Worm (Caenorhabditis elegans): ENCODE results near the gene Y37E11AL.1.

The Y37E11AL.1 gene

DNA sequence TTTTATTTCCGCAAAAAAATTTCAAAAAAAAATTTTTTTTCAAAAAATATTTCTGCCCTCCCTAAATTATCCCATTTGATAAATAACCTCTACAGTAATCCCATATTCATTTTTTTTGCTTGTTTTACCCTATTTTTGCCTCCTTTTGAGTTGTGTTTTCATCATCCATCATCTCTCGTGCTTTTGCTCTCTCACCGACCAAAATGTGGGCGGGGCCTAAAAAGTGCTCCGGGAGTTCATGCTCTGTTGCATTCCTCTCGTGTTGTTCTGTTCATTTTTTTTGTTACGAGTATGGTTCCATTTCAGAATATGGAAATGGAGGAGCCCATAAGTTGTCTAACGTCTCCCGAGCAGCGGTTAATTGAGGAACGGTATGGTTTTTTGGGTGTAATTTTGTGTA, at the start of gene Y37E11AL.1:
Gene Y37E11AL.1 (plus strand): TSS at position 301 of the 400 bp plus-strand sequence.
- TF ChIP-seq hlh-30 (tag; optimal IDR thresholded peaks at IDR 0.05; ENCODE audit: insufficient read depth) (no peak), ttx-3 (tag; optimal IDR thresholded peaks at IDR 0.05) (no peak), ceh-2 (tag; optimal IDR thresholded peaks at IDR 0.05) (no peak), ceh-34 (tag; optimal IDR thresholded peaks at IDR 0.05) (no peak), ceh-48 (tag; optimal IDR thresholded peaks at IDR 0.05) (no peak), ceh-24 (tag; optimal IDR thresholded peaks at IDR 0.05) (no peak), lim-6 (tag; optimal IDR thresholded peaks at IDR 0.05) (no peak), fax-1 (tag; optimal IDR thresholded peaks at IDR 0.05) (no peak), C38D4.7 (GFP tag; optimal IDR thresholded peaks at IDR 0.05) (no peak), ets-4 (tag; optimal IDR thresholded peaks at IDR 0.05) (no peak), gmeb-2 (tag; optimal IDR thresholded peaks at IDR 0.05) (no peak), dve-1 (tag; optimal IDR thresholded peaks at IDR 0.05) (no peak), sdc-2 (tag; optimal IDR thresholded peaks at IDR 0.05) (no peak)

DNA sequence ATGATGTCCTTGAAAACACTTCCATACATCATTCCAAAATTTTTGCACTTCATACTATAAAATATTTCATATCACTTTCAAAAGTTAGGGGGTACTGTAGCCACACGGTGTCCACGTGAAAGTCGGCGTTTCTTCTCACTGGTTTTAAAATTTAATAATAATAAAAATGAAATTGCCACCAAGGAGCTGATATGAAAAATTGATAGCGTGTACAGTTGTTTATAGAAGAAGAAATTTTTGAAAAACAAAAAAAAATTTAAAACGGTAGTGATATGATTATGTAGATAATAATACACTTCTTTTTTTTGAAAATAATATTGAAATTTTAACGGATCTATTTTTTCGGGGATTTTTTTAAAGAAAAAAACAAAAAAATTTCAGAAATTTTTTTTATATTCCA, 49.3 kb upstream of the Y37E11AL.1 start:
- no peak for TF ChIP-seq nhr-11 (tag; optimal IDR thresholded peaks at IDR 0.05)
- TF ChIP-seq ceh-48 (tag; optimal IDR thresholded peaks at IDR 0.05): no peak
- TF ChIP-seq unc-3 (GFP tag; conservative IDR thresholded peaks at IDR 0.05): no peak
- TF ChIP-seq unc-3 (tag; optimal IDR thresholded peaks at IDR 0.05): no peak
- TF ChIP-seq elt-2 (tag; optimal IDR thresholded peaks at IDR 0.05): no peak
- no peak for TF ChIP-seq eyg-1 (tag; optimal IDR thresholded peaks at IDR 0.05)
- no peak for TF ChIP-seq npax-4 (tag; optimal IDR thresholded peaks at IDR 0.05)
- TF ChIP-seq sdc-2 (tag; optimal IDR thresholded peaks at IDR 0.05): no peak
- no peak for TF ChIP-seq pha-2 (tag; optimal IDR thresholded peaks at IDR 0.05)
- TF ChIP-seq ceh-30 (tag; optimal IDR thresholded peaks at IDR 0.05): no peak

DNA sequence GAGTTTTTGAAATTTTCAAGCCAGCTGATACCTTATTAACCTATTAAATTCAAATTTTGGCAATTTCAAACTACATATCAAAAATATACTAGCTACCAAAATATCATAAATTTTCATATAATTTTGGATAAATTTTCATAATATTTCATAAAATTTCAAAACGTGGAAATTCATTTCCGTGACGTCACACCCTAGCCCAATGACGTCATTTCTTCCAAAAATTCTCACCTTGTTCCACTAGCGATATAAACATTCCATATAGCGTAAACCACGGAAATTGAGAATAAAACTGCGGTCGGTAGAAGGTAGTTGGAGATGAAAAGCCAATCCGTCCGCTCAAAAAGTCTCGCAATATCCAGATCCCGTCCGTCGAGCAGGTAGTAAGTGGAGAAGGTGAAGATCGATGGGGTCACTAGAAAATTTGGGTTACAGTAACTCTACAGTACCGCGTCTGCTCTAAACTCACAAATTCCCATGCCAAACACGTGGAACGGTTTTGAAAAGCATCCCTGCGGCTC, 48.1 kb upstream of the Y37E11AL.1 start:
- TF ChIP-seq mec-3 (tag; optimal IDR thresholded peaks at IDR 0.05; ENCODE audit: borderline replicate concordance): no peak
- TF ChIP-seq zip-5 (tag; optimal IDR thresholded peaks at IDR 0.05): no peak
- TF ChIP-seq fax-1 (tag; optimal IDR thresholded peaks at IDR 0.05): no peak
- no peak for TF ChIP-seq sox-4 (tag; optimal IDR thresholded peaks at IDR 0.05)
- TF ChIP-seq hlh-15 (tag; optimal IDR thresholded peaks at IDR 0.05): no peak

DNA sequence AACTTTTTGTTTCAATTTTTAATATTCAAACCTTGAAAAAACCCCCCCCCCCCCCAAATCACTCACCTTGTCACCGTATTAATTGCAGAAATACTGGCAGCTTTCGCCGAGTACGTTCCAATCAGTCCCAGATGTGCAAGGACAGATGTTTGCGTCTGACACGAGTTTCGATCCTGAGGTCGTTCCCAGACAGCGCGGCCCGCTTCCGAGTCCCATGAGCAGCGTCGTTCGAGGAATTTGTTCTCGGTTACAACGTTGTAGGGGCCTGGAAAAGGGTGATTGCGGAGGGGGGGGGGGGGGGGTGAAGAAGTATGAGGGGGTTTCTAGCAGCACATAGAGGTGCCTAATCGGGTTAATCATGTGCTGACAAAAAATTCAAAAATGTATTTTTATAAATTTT, 46.4 kb upstream of the Y37E11AL.1 start:
- TF ChIP-seq ahr-1 (tag; optimal IDR thresholded peaks at IDR 0.05) (no peak), ceh-9 (tag; optimal IDR thresholded peaks at IDR 0.05) (no peak), hlh-15 (tag; optimal IDR thresholded peaks at IDR 0.05) (no peak), unc-86 (tag; optimal IDR thresholded peaks at IDR 0.05) (no peak), pag-3 (tag; optimal IDR thresholded peaks at IDR 0.05; ENCODE audit: borderline replicate concordance) (no peak), fkh-10 (GFP tag; optimal IDR thresholded peaks at IDR 0.05) (no peak), ceh-48 (tag; optimal IDR thresholded peaks at IDR 0.05) (no peak), fkh-6 (tag; optimal IDR thresholded peaks at IDR 0.05) (no peak), unc-3 (GFP tag; conservative IDR thresholded peaks at IDR 0.05) (no peak), unc-3 (tag; optimal IDR thresholded peaks at IDR 0.05) (no peak), T23F11.4 (GFP tag; optimal IDR thresholded peaks at IDR 0.05) (no peak), ceh-6 (GFP tag; optimal IDR thresholded peaks at IDR 0.05) (no peak), mec-3 (tag; optimal IDR thresholded peaks at IDR 0.05; ENCODE audit: borderline replicate concordance) (no peak), hlh-30 (tag; optimal IDR thresholded peaks at IDR 0.05; ENCODE audit: insufficient read depth) (no peak), lin-11 (tag; optimal IDR thresholded peaks at IDR 0.05) (no peak), unc-55 (GFP tag; optimal IDR thresholded peaks at IDR 0.05) (no peak), hlh-8 (tag; optimal IDR thresholded peaks at IDR 0.05) (no peak), ets-4 (tag; optimal IDR thresholded peaks at IDR 0.05) (no peak)
